Fruit fly (Drosophila melanogaster): Measurements from ENCODE around the gene CheA87a.
A peak's percentile ranks its signal among the peaks of the same experiment; 100 is the strongest.

CheA87a gene

DNA sequence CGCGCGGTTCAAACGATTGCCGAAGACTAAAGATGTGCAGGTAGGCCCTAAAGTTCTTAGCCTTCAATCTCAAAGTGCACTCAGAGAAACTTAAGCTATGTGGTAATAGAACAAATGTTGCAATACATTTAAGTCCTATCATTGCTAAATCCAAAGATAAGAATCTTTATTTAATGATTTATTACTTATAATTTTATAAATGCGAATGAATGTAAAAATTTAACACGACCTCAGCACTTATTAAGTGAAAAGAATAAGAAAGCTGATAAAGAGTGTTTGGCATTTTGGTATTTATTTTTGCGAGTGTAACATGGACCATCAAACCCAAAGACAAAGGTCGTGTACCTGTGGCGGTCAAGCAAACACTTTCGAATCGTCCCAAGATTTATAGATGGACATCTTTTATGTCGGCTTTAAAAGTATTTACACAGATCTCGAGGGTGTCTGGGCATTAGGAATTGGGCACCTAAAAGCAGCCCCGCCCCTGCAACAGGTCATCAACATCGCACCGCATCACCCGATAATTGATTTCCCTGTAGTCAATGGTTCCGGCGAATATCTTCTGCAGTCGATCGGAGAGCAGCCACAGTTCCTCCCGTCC is 35.5 kb downstream of the CheA87a start, which contains the start of gene yellow-e3:
Gene yellow-e3 (minus strand): TSS at position 30 of the 601 bp plus-strand sequence.
- peak; percentile 6 for TF ChIP-seq h (GFP tag; optimal IDR thresholded peaks at IDR 0.05)
- TF ChIP-seq foxo (GFP tag; optimal IDR thresholded peaks at IDR 0.05), result no peak

dm6 chr3R:13406898-13407297 is 37.5 kb downstream of the CheA87a start, which contains the start of gene yellow-e2:
yellow-e2 (minus strand) TSS chr3R:13406998.
- no peak for TF ChIP-seq fru (GFP tag; optimal IDR thresholded peaks at IDR 0.05)
- TF ChIP-seq Jra (GFP tag; optimal IDR thresholded peaks at IDR 0.05), result no peak
- TF ChIP-seq Myc (optimal IDR thresholded peaks at IDR 0.05), result no peak
- TF ChIP-seq Vsx2 (GFP tag; optimal IDR thresholded peaks at IDR 0.05; ENCODE audit: partially characterized antibody), result no peak
- TF ChIP-seq lola (GFP tag; optimal IDR thresholded peaks at IDR 0.05), result no peak
- no peak for TF ChIP-seq Abd-B (GFP tag; optimal IDR thresholded peaks at IDR 0.05)
- TF ChIP-seq CrebA (GFP tag; optimal IDR thresholded peaks at IDR 0.05; ENCODE audit: borderline replicate concordance), result no peak
- no peak for TF ChIP-seq CG32264 (GFP tag; optimal IDR thresholded peaks at IDR 0.05)
- no peak for TF ChIP-seq sv (GFP tag; optimal IDR thresholded peaks at IDR 0.05)
- TF ChIP-seq Dfd (GFP tag; optimal IDR thresholded peaks at IDR 0.05), result no peak
- no peak for TF ChIP-seq OdsH (GFP tag; optimal IDR thresholded peaks at IDR 0.05)
- no peak for TF ChIP-seq Hr83 (GFP tag; optimal IDR thresholded peaks at IDR 0.05; ENCODE audit: poor library complexity, severe bottlenecking)
- TF ChIP-seq dmrt93B (GFP tag; optimal IDR thresholded peaks at IDR 0.05), result no peak
- TF ChIP-seq Dif (GFP tag; optimal IDR thresholded peaks at IDR 0.05; ENCODE audit: partially characterized antibody), result no peak
- TF ChIP-seq h (GFP tag; optimal IDR thresholded peaks at IDR 0.05), result no peak
- no peak for TF ChIP-seq foxo (GFP tag; optimal IDR thresholded peaks at IDR 0.05)
- no peak for TF ChIP-seq HLH106 (tag; optimal IDR thresholded peaks at IDR 0.05)
- TF ChIP-seq N (GFP tag; optimal IDR thresholded peaks at IDR 0.05), result no peak

- TF ChIP-seq N (GFP tag; optimal IDR thresholded peaks at IDR 0.05) (no peak), OdsH (GFP tag; optimal IDR thresholded peaks at IDR 0.05) (no peak), CG9705 (GFP tag; optimal IDR thresholded peaks at IDR 0.05) (no peak), h (GFP tag; optimal IDR thresholded peaks at IDR 0.05) (no peak), HLH106 (tag; optimal IDR thresholded peaks at IDR 0.05) (no peak), sv (GFP tag; optimal IDR thresholded peaks at IDR 0.05) (no peak), Hr83 (GFP tag; optimal IDR thresholded peaks at IDR 0.05; ENCODE audit: poor library complexity, severe bottlenecking) (no peak), Hnf4 (GFP tag; optimal IDR thresholded peaks at IDR 0.05) (no peak), Dfd (GFP tag; optimal IDR thresholded peaks at IDR 0.05) (no peak), Rel (GFP tag; optimal IDR thresholded peaks at IDR 0.05) (no peak), Rel (tag; optimal IDR thresholded peaks at IDR 0.05) (no peak), CG32264 (GFP tag; optimal IDR thresholded peaks at IDR 0.05) (no peak), psq (GFP tag; optimal IDR thresholded peaks at IDR 0.05) (no peak), brk (GFP tag; optimal IDR thresholded peaks at IDR 0.05) (no peak), CrebA (GFP tag; optimal IDR thresholded peaks at IDR 0.05; ENCODE audit: borderline replicate concordance) (no peak), Jra (GFP tag; optimal IDR thresholded peaks at IDR 0.05) (no peak), dl (GFP tag; optimal IDR thresholded peaks at IDR 0.05; ENCODE audit: insufficient read depth in 1 of 2, partially characterized antibody in 2 of 2) (no peak), lola (GFP tag; optimal IDR thresholded peaks at IDR 0.05) (no peak), sage (GFP tag; optimal IDR thresholded peaks at IDR 0.05) (no peak), br (GFP tag; optimal IDR thresholded peaks at IDR 0.05) (no peak)
Observed at dm6 chr3R:13412704-13413103, 43.3 kb downstream of the CheA87a start.

dm6 chr3R:13415186-13415585 is 45.7 kb downstream of the CheA87a start, which contains the start of gene yellow-e:
yellow-e (minus strand) TSS chr3R:13415286.
- TF ChIP-seq usp (GFP tag; optimal IDR thresholded peaks at IDR 0.05), result no peak
- no peak for TF ChIP-seq Abd-B (GFP tag; optimal IDR thresholded peaks at IDR 0.05)
- TF ChIP-seq sage (GFP tag; optimal IDR thresholded peaks at IDR 0.05), result no peak
- no peak for TF ChIP-seq fru (GFP tag; optimal IDR thresholded peaks at IDR 0.05)
- no peak for TF ChIP-seq Mio (GFP tag; optimal IDR thresholded peaks at IDR 0.05)
- TF ChIP-seq Rel (GFP tag; optimal IDR thresholded peaks at IDR 0.05), result no peak
- no peak for TF ChIP-seq Rel (tag; optimal IDR thresholded peaks at IDR 0.05)
- no peak for TF ChIP-seq Jra (GFP tag; optimal IDR thresholded peaks at IDR 0.05)
- TF ChIP-seq Myc (optimal IDR thresholded peaks at IDR 0.05), result no peak
- no peak for TF ChIP-seq CG9705 (GFP tag; optimal IDR thresholded peaks at IDR 0.05)
- no peak for TF ChIP-seq h (GFP tag; optimal IDR thresholded peaks at IDR 0.05)
- no peak for TF ChIP-seq psq (GFP tag; optimal IDR thresholded peaks at IDR 0.05)
- TF ChIP-seq jim (GFP tag; optimal IDR thresholded peaks at IDR 0.05), result no peak
- no peak for TF ChIP-seq dsf (GFP tag; optimal IDR thresholded peaks at IDR 0.05; ENCODE audit: borderline replicate concordance)
- no peak for TF ChIP-seq Hr83 (GFP tag; optimal IDR thresholded peaks at IDR 0.05; ENCODE audit: poor library complexity, severe bottlenecking)
- TF ChIP-seq ey (GFP tag; optimal IDR thresholded peaks at IDR 0.05), result no peak
- no peak for TF ChIP-seq dl (GFP tag; optimal IDR thresholded peaks at IDR 0.05; ENCODE audit: insufficient read depth in 1 of 2, partially characterized antibody in 2 of 2)
- TF ChIP-seq GATAd (GFP tag; optimal IDR thresholded peaks at IDR 0.05), result no peak

Data from whole organism, wandering third instar larva.